Worm (Caenorhabditis elegans): Measurements from ENCODE around the gene T05G5.4.

The T05G5.4 gene

ce11 chrIII:9713862-9714261 lies 34.9 kb upstream of the T05G5.4 start, which contains the start of gene ncx-6:
Gene ncx-6 (minus strand): TSS chrIII:9713949.
- TF ChIP-seq ztf-23 (GFP tag; IDR thresholded peaks at IDR 0.05) (no peak), ref-1 (GFP tag; conservative IDR thresholded peaks at IDR 0.05) (no peak), cog-1 (tag; optimal IDR thresholded peaks at IDR 0.05) (no peak), flt-1 (GFP tag; IDR thresholded peaks at IDR 0.05) (no peak), tab-1 (GFP tag; IDR thresholded peaks at IDR 0.05) (no peak), ztf-29 (GFP tag; IDR thresholded peaks at IDR 0.05) (no peak), T22C8.4 (GFP tag; IDR thresholded peaks at IDR 0.05) (no peak), klf-2 (GFP tag; conservative IDR thresholded peaks at IDR 0.05) (no peak), med-1 (GFP tag; optimal IDR thresholded peaks at IDR 0.05; ENCODE audit: insufficient read depth) (no peak)

- no peak for TF ChIP-seq flt-1 (GFP tag; IDR thresholded peaks at IDR 0.05)
These were observed 34.0 kb upstream of the T05G5.4 start for ce11 chrIII:9714731-9715130.

ce11 chrIII:9717243-9717642 lies 31.5 kb upstream of the T05G5.4 start:
- TF ChIP-seq med-1 (GFP tag; optimal IDR thresholded peaks at IDR 0.05; ENCODE audit: insufficient read depth): no peak
- TF ChIP-seq ztf-29 (GFP tag; IDR thresholded peaks at IDR 0.05): no peak
- TF ChIP-seq ztf-23 (GFP tag; IDR thresholded peaks at IDR 0.05): no peak

- TF ChIP-seq cog-1 (tag; optimal IDR thresholded peaks at IDR 0.05) (no peak), T22C8.4 (GFP tag; IDR thresholded peaks at IDR 0.05) (no peak), flt-1 (GFP tag; IDR thresholded peaks at IDR 0.05) (no peak), ref-1 (GFP tag; conservative IDR thresholded peaks at IDR 0.05) (no peak), klf-2 (GFP tag; conservative IDR thresholded peaks at IDR 0.05) (no peak), med-1 (GFP tag; optimal IDR thresholded peaks at IDR 0.05; ENCODE audit: insufficient read depth) (no peak), tab-1 (GFP tag; IDR thresholded peaks at IDR 0.05) (no peak), ztf-29 (GFP tag; IDR thresholded peaks at IDR 0.05) (no peak), ztf-23 (GFP tag; IDR thresholded peaks at IDR 0.05) (no peak)
These were observed 28.5 kb upstream of the T05G5.4 start, which contains the start of gene ncx-7 for ce11 chrIII:9720191-9720590. Gene ncx-7 (minus strand): TSS chrIII:9720291.

ce11 chrIII:9721991-9722390 lies 26.7 kb upstream of the T05G5.4 start:
- TF ChIP-seq cog-1 (tag; optimal IDR thresholded peaks at IDR 0.05): no peak
- TF ChIP-seq ztf-29 (GFP tag; IDR thresholded peaks at IDR 0.05): no peak
- TF ChIP-seq flt-1 (GFP tag; IDR thresholded peaks at IDR 0.05): no peak
- TF ChIP-seq tab-1 (GFP tag; IDR thresholded peaks at IDR 0.05): no peak
- TF ChIP-seq ztf-23 (GFP tag; IDR thresholded peaks at IDR 0.05): no peak

DNA sequence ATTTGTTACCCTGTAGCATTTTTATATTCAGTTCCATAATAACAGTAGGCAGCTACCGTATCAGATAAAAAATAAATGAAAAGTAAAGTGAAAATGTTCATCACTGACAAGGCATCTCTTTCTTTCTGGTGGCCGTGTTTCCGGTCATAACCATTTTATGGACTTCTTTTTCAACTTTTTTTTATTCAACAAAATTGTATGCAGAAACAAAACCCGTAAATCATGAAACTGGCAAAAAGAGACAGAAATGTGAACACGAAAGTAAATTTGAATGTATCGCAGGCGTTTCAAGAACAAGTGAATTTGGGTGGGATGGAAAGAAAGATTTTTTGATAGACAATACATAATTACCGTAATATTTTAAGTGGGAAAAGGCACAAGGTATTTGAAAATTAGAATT lies 23.6 kb upstream of the T05G5.4 start, which contains the start of gene clec-162:
Gene clec-162 (minus strand): TSS at position 101 of the 400 bp plus-strand sequence.
- TF ChIP-seq tab-1 (GFP tag; IDR thresholded peaks at IDR 0.05): no peak
- TF ChIP-seq T22C8.4 (GFP tag; IDR thresholded peaks at IDR 0.05): no peak
- no peak for TF ChIP-seq klf-2 (GFP tag; conservative IDR thresholded peaks at IDR 0.05)
- no peak for TF ChIP-seq ztf-29 (GFP tag; IDR thresholded peaks at IDR 0.05)
- TF ChIP-seq flt-1 (GFP tag; IDR thresholded peaks at IDR 0.05): no peak
- TF ChIP-seq ref-1 (GFP tag; conservative IDR thresholded peaks at IDR 0.05): no peak

- TF ChIP-seq ztf-23 (GFP tag; IDR thresholded peaks at IDR 0.05) (no peak), tab-1 (GFP tag; IDR thresholded peaks at IDR 0.05) (no peak), T22C8.4 (GFP tag; IDR thresholded peaks at IDR 0.05) (no peak), flt-1 (GFP tag; IDR thresholded peaks at IDR 0.05) (no peak), med-1 (GFP tag; optimal IDR thresholded peaks at IDR 0.05; ENCODE audit: insufficient read depth) (no peak), ztf-29 (GFP tag; IDR thresholded peaks at IDR 0.05) (no peak), ref-1 (GFP tag; conservative IDR thresholded peaks at IDR 0.05) (no peak), klf-2 (GFP tag; conservative IDR thresholded peaks at IDR 0.05) (no peak), cog-1 (tag; optimal IDR thresholded peaks at IDR 0.05) (no peak)
These were observed 21.3 kb upstream of the T05G5.4 start, which contains the start of gene C07A9.12 for ce11 chrIII:9727439-9727838. Gene C07A9.12 (minus strand): TSS chrIII:9727539.

ce11 chrIII:9730407-9730806 lies 18.3 kb upstream of the T05G5.4 start:
- TF ChIP-seq klf-2 (GFP tag; conservative IDR thresholded peaks at IDR 0.05) (no peak), ztf-23 (GFP tag; IDR thresholded peaks at IDR 0.05) (no peak), med-1 (GFP tag; optimal IDR thresholded peaks at IDR 0.05; ENCODE audit: insufficient read depth) (no peak), T22C8.4 (GFP tag; IDR thresholded peaks at IDR 0.05) (no peak), ztf-29 (GFP tag; IDR thresholded peaks at IDR 0.05) (no peak), cog-1 (tag; optimal IDR thresholded peaks at IDR 0.05) (no peak), tab-1 (GFP tag; IDR thresholded peaks at IDR 0.05) (no peak), flt-1 (GFP tag; IDR thresholded peaks at IDR 0.05) (no peak), ref-1 (GFP tag; conservative IDR thresholded peaks at IDR 0.05) (no peak)

- no peak for TF ChIP-seq ztf-29 (GFP tag; IDR thresholded peaks at IDR 0.05)
These were observed 17.3 kb upstream of the T05G5.4 start for ce11 chrIII:9731313-9731912.

- TF ChIP-seq cog-1 (tag; optimal IDR thresholded peaks at IDR 0.05) (no peak), med-1 (GFP tag; optimal IDR thresholded peaks at IDR 0.05; ENCODE audit: insufficient read depth) (no peak), flt-1 (GFP tag; IDR thresholded peaks at IDR 0.05) (no peak), ref-1 (GFP tag; conservative IDR thresholded peaks at IDR 0.05) (no peak), ztf-23 (GFP tag; IDR thresholded peaks at IDR 0.05) (no peak), klf-2 (GFP tag; conservative IDR thresholded peaks at IDR 0.05) (no peak), ztf-29 (GFP tag; IDR thresholded peaks at IDR 0.05) (no peak), tab-1 (GFP tag; IDR thresholded peaks at IDR 0.05) (no peak), T22C8.4 (GFP tag; IDR thresholded peaks at IDR 0.05) (no peak)
These were observed 15.4 kb upstream of the T05G5.4 start for ce11 chrIII:9733333-9733732.

- TF ChIP-seq tab-1 (GFP tag; IDR thresholded peaks at IDR 0.05) (no peak), T22C8.4 (GFP tag; IDR thresholded peaks at IDR 0.05) (no peak), med-1 (GFP tag; optimal IDR thresholded peaks at IDR 0.05; ENCODE audit: insufficient read depth) (no peak), ztf-29 (GFP tag; IDR thresholded peaks at IDR 0.05) (no peak), ztf-23 (GFP tag; IDR thresholded peaks at IDR 0.05) (no peak), cog-1 (tag; optimal IDR thresholded peaks at IDR 0.05) (no peak), ref-1 (GFP tag; conservative IDR thresholded peaks at IDR 0.05) (no peak), flt-1 (GFP tag; IDR thresholded peaks at IDR 0.05) (no peak), klf-2 (GFP tag; conservative IDR thresholded peaks at IDR 0.05) (no peak)
These were observed 14.7 kb upstream of the T05G5.4 start for ce11 chrIII:9734030-9734429.
